Fruit fly (Drosophila melanogaster) whole organism, embryonic: Measurements from ENCODE around the gene CG12289.

Experiments used
- Ada2b ChIP-seq: fragments of 200-800 bp; sonication (Bioruptor generic); IDR thresholded peaks from 2 replicates; pipeline ENCODE4 v1.3.6; 2022; ENCODE audit warnings: missing biosample characterization, missing genetic modification characterization
- Atf6 ChIP-seq: fragments of 200-800 bp; sonication (Bioruptor generic); IDR thresholded peaks from 2 replicates; pipeline ENCODE4 v1.3.6; 2022; ENCODE audit warnings: missing biosample characterization, missing genetic modification characterization
- Bdp1 ChIP-seq: fragments of 200-800 bp; sonication (Bioruptor generic); optimal IDR thresholded peaks from 3 replicates; lab custom pipeline; 2016; ENCODE audit warnings: missing biosample characterization, missing genetic modification characterization
- CG11504 ChIP-seq: fragments of 200-800 bp; sonication (Bioruptor generic); optimal IDR thresholded peaks from 3 replicates; lab custom pipeline; 2019; ENCODE audit warnings: missing biosample characterization, mild to moderate bottlenecking, missing genetic modification characterization, moderate library complexity
- CG12071 ChIP-seq: fragments of 200-800 bp; sonication (Bioruptor generic); optimal IDR thresholded peaks from 3 replicates; lab custom pipeline; 2018; ENCODE audit warnings: missing biosample characterization, mild to moderate bottlenecking, missing genetic modification characterization
- CG12236 ChIP-seq: fragments of 200-800 bp; sonication (Bioruptor generic); optimal IDR thresholded peaks from 2 replicates; lab custom pipeline; 2016; ENCODE audit warnings: missing biosample characterization, missing genetic modification characterization
- CG12659 ChIP-seq: fragments of 200-800 bp; sonication (Bioruptor generic); optimal IDR thresholded peaks from 3 replicates; lab custom pipeline; 2017; ENCODE audit warnings: mild to moderate bottlenecking, missing biosample characterization, missing genetic modification reagents, missing genetic modification characterization
- CG13624 ChIP-seq: fragments of 200-800 bp; sonication (Bioruptor generic); optimal IDR thresholded peaks from 2 replicates; lab custom pipeline; 2016; ENCODE audit warnings: missing biosample characterization, missing genetic modification characterization
- CG16813 ChIP-seq: fragments of 200-800 bp; sonication (Bioruptor generic); IDR thresholded peaks from 3 replicates; pipeline ENCODE4 v1.3.6; 2022; ENCODE audit warnings: missing biosample characterization, missing genetic modification characterization; ENCODE audit not compliant: partially characterized antibody
- CG16863 ChIP-seq: fragments of 200-800 bp; sonication (Bioruptor generic); optimal IDR thresholded peaks from 3 replicates; lab custom pipeline; 2016; ENCODE audit warnings: missing biosample characterization, missing genetic modification characterization
- CG18011 ChIP-seq: fragments of 200-800 bp; sonication (Bioruptor generic); optimal IDR thresholded peaks from 2 replicates; lab custom pipeline; 2017; ENCODE audit warnings: missing biosample characterization, missing genetic modification characterization, mild to moderate bottlenecking, moderate library complexity, missing genotype
- CG2678 ChIP-seq: fragments of 200-800 bp; sonication (Bioruptor generic); optimal IDR thresholded peaks from 3 replicates; lab custom pipeline; 2019; ENCODE audit warnings: missing biosample characterization, mild to moderate bottlenecking, missing genetic modification characterization, moderate library complexity
- CG2875 ChIP-seq: fragments of 200-800 bp; sonication (Bioruptor generic); optimal IDR thresholded peaks from 2 replicates; lab custom pipeline; 2017; ENCODE audit warnings: missing biosample characterization, mild to moderate bottlenecking, missing genetic modification characterization, missing genetic modification reagents
- CG2889 ChIP-seq: fragments of 200-800 bp; sonication (Bioruptor generic); IDR thresholded peaks from 3 replicates; pipeline ENCODE4 v1.3.6; 2022; ENCODE audit warnings: missing biosample characterization, missing genetic modification characterization
- CG32532 ChIP-seq: fragments of 200-800 bp; sonication (Bioruptor generic); IDR thresholded peaks from 2 replicates; pipeline ENCODE4 v1.3.6; 2022; ENCODE audit warnings: missing biosample characterization, missing genetic modification characterization
- CG4707 ChIP-seq: fragments of 200-800 bp; sonication (Bioruptor generic); optimal IDR thresholded peaks from 2 replicates; lab custom pipeline; 2018; ENCODE audit warnings: missing biosample characterization, mild to moderate bottlenecking, missing genetic modification characterization, moderate library complexity
- CG6272 ChIP-seq: fragments of 200-800 bp; sonication (Bioruptor generic); IDR thresholded peaks from 2 replicates; pipeline ENCODE4 v1.3.6; 2022; ENCODE audit warnings: missing biosample characterization, missing genetic modification characterization
- CG7357 ChIP-seq: fragments of 200-800 bp; sonication (Bioruptor generic); IDR thresholded peaks from 3 replicates; pipeline ENCODE4 v1.3.6; 2022; ENCODE audit warnings: missing biosample characterization, missing genetic modification characterization
- CG7556 ChIP-seq: fragments of 200-800 bp; sonication (Bioruptor generic); optimal IDR thresholded peaks from 2 replicates; lab custom pipeline; 2017; ENCODE audit warnings: missing biosample characterization, mild to moderate bottlenecking, missing genetic modification characterization
- CG8290 ChIP-seq, 3 experiments: fragments of 200-800 bp; sonication (Bioruptor generic); optimal IDR thresholded peaks; 2 replicates each; lab custom pipeline; 2016 to 2019; ENCODE audit warnings: missing biosample characterization in 3 of 3, missing genetic modification characterization in 3 of 3, mild to moderate bottlenecking in 2 of 3, moderate library complexity in 1 of 3
- CG8359 ChIP-seq: fragments of 200-800 bp; sonication (Bioruptor generic); optimal IDR thresholded peaks from 2 replicates; lab custom pipeline; 2017; ENCODE audit warnings: missing biosample characterization, mild to moderate bottlenecking, missing genetic modification characterization, borderline replicate concordance
- Dad ChIP-seq: fragments of 200-800 bp; sonication (Bioruptor generic); optimal IDR thresholded peaks from 3 replicates; lab custom pipeline; 2016; ENCODE audit warnings: missing biosample characterization, missing genetic modification characterization
- Dek ChIP-seq: fragments of 200-800 bp; sonication (Bioruptor generic); optimal IDR thresholded peaks from 3 replicates; lab custom pipeline; 2019; ENCODE audit warnings: missing biosample characterization, mild to moderate bottlenecking, missing genetic modification characterization, moderate library complexity
- Dip2 ChIP-seq: fragments of 200-800 bp; sonication (Bioruptor generic); IDR thresholded peaks from 2 replicates; pipeline ENCODE4 v1.3.6; 2022; ENCODE audit warnings: missing biosample characterization, missing genetic modification characterization
- Fer3 ChIP-seq: fragments of 200-800 bp; sonication (Bioruptor generic); optimal IDR thresholded peaks from 2 replicates; lab custom pipeline; 2018; ENCODE audit warnings: missing biosample characterization, mild to moderate bottlenecking, missing genetic modification characterization, moderate library complexity
- Hey ChIP-seq: fragments of 200-800 bp; sonication (Bioruptor generic); optimal IDR thresholded peaks from 3 replicates; lab custom pipeline; 2018; ENCODE audit warnings: missing biosample characterization, mild to moderate bottlenecking, missing genetic modification characterization
- HmgZ ChIP-seq: fragments of 200-800 bp; sonication (Bioruptor generic); optimal IDR thresholded peaks from 2 replicates; lab custom pipeline; 2018; ENCODE audit warnings: missing biosample characterization, mild to moderate bottlenecking, missing genetic modification characterization
- MBD-R2 ChIP-seq: fragments of 200-800 bp; sonication (Bioruptor generic); IDR thresholded peaks from 2 replicates; pipeline ENCODE4 v1.3.6; 2022; ENCODE audit warnings: missing biosample characterization, missing genetic modification characterization
- MESR4 ChIP-seq: fragments of 200-800 bp; sonication (Bioruptor generic); optimal IDR thresholded peaks from 2 replicates; lab custom pipeline; 2018; ENCODE audit warnings: missing biosample characterization, mild to moderate bottlenecking, missing genetic modification characterization, moderate library complexity
- Rfx ChIP-seq: fragments of 200-800 bp; sonication (Bioruptor generic); IDR thresholded peaks from 2 replicates; pipeline ENCODE4 v1.3.6; 2022; ENCODE audit warnings: missing biosample characterization, missing genetic modification characterization
- Taf1 ChIP-seq: fragments of 200-800 bp; sonication (Bioruptor generic); IDR thresholded peaks from 2 replicates; pipeline ENCODE4 v1.3.6; 2022; ENCODE audit warnings: missing biosample characterization, missing genetic modification characterization
- Xrp1 ChIP-seq: fragments of 200-800 bp; sonication (Bioruptor generic); IDR thresholded peaks from 2 replicates; pipeline ENCODE4 v1.3.6; 2022; ENCODE audit warnings: missing biosample characterization, missing genetic modification characterization
- al ChIP-seq: fragments of 200-800 bp; sonication (Bioruptor generic); IDR thresholded peaks from 2 replicates; pipeline ENCODE4 v1.3.6; 2022; ENCODE audit warnings: missing biosample characterization, missing genetic modification characterization
- ara ChIP-seq: fragments of 200-800 bp; sonication (Bioruptor generic); IDR thresholded peaks from 2 replicates; pipeline ENCODE4 v1.3.6; 2022; ENCODE audit warnings: missing biosample characterization, missing genetic modification characterization
- btn ChIP-seq: fragments of 200-800 bp; sonication (Bioruptor generic); optimal IDR thresholded peaks from 2 replicates; lab custom pipeline; 2016; ENCODE audit warnings: missing biosample characterization, missing genetic modification characterization
- cad ChIP-seq: fragments of >200 bp; optimal IDR thresholded peaks from 2 replicates; lab custom pipeline; 2017; ENCODE audit warnings: missing biosample characterization, missing genetic modification characterization
- cato ChIP-seq: fragments of 200-800 bp; sonication (Bioruptor generic); optimal IDR thresholded peaks from 2 replicates; lab custom pipeline; 2016; ENCODE audit warnings: missing biosample characterization, missing genetic modification characterization, borderline replicate concordance
- chm ChIP-seq: fragments of 200-800 bp; sonication (Bioruptor generic); IDR thresholded peaks from 2 replicates; pipeline ENCODE4 v1.3.6; 2022; ENCODE audit warnings: missing biosample characterization, missing genetic modification characterization
- dan ChIP-seq: fragments of 200-800 bp; sonication (Bioruptor generic); IDR thresholded peaks from 2 replicates; pipeline ENCODE4 v1.3.6; 2022; ENCODE audit warnings: missing biosample characterization, missing genetic modification characterization
- dimm ChIP-seq: fragments of 200-800 bp; sonication (Bioruptor generic); IDR thresholded peaks from 2 replicates; pipeline ENCODE4 v1.3.6; 2022; ENCODE audit warnings: missing biosample characterization, missing genetic modification characterization
- ems ChIP-seq: fragments of 200-800 bp; sonication (Bioruptor generic); optimal IDR thresholded peaks from 3 replicates; lab custom pipeline; 2016; ENCODE audit warnings: missing biosample characterization, missing genetic modification characterization
- esg ChIP-seq: fragments of 200-800 bp; sonication (Bioruptor generic); conservative IDR thresholded peaks from 2 replicates; pipeline ENCODE4 v1.3.6; 2022; ENCODE audit warnings: missing biosample characterization, missing genetic modification characterization
- hb ChIP-seq: fragments of 200-800 bp; sonication (Bioruptor generic); IDR thresholded peaks from 3 replicates; pipeline ENCODE4 v1.3.6; 2022; ENCODE audit warnings: missing biosample characterization, missing genetic modification characterization; ENCODE audit not compliant: partially characterized antibody
- ken ChIP-seq: fragments of 200-800 bp; sonication (Bioruptor generic); IDR thresholded peaks from 3 replicates; pipeline ENCODE4 v1.3.6; 2022; ENCODE audit warnings: missing biosample characterization, missing genetic modification characterization
- oc ChIP-seq: fragments of 200-800 bp; sonication (Bioruptor generic); optimal IDR thresholded peaks from 2 replicates; lab custom pipeline; 2018; ENCODE audit warnings: missing biosample characterization, mild to moderate bottlenecking, missing genetic modification characterization, moderate library complexity
- pros ChIP-seq: fragments of 200-800 bp; sonication (Bioruptor generic); optimal IDR thresholded peaks from 3 replicates; lab custom pipeline; 2019; ENCODE audit warnings: missing biosample characterization, mild to moderate bottlenecking, missing genetic modification characterization, moderate library complexity
- sna ChIP-seq: fragments of 200-800 bp; sonication (Bioruptor generic); IDR thresholded peaks from 2 replicates; pipeline ENCODE4 v1.3.6; 2022; ENCODE audit warnings: missing biosample characterization, missing genetic modification characterization; ENCODE audit not compliant: partially characterized antibody
- sqz ChIP-seq: fragments of 200-800 bp; sonication (Bioruptor generic); optimal IDR thresholded peaks from 3 replicates; lab custom pipeline; 2018; ENCODE audit warnings: missing biosample characterization, mild to moderate bottlenecking, missing genetic modification characterization
- stwl ChIP-seq: fragments of 200-800 bp; sonication (Bioruptor generic); optimal IDR thresholded peaks from 3 replicates; lab custom pipeline; 2018; ENCODE audit warnings: missing biosample characterization, mild to moderate bottlenecking, missing genetic modification characterization, moderate library complexity
- sug ChIP-seq: fragments of 200-800 bp; optimal IDR thresholded peaks from 2 replicates; lab custom pipeline; 2019; ENCODE audit warnings: missing biosample characterization, mild to moderate bottlenecking, missing genetic modification characterization, moderate library complexity
- vnd ChIP-seq: fragments of 200-800 bp; sonication (Bioruptor generic); IDR thresholded peaks from 3 replicates; pipeline ENCODE4 v1.3.6; 2022; ENCODE audit warnings: missing biosample characterization, missing genetic modification characterization; ENCODE audit not compliant: partially characterized antibody
- zf30C ChIP-seq: fragments of 200-800 bp; sonication (Bioruptor generic); optimal IDR thresholded peaks from 3 replicates; lab custom pipeline; 2018; ENCODE audit warnings: missing biosample characterization, mild to moderate bottlenecking, missing genetic modification characterization

CG12289 gene

dm6 chr3L:11420976-11421375, 37.3 kb downstream of the CG12289 start (continued):
- no peak for TF ChIP-seq Dad (GFP tag; lab: Kevin White, UChicago)
- no peak for TF ChIP-seq Dip2 (GFP tag; lab: Robert Waterston, UW)
- TF ChIP-seq CG8290 (GFP tag; optimal IDR thresholded peaks at IDR 0.05; lab: Kevin White, UChicago) = no peak
- TF ChIP-seq CG8290 (tag; optimal IDR thresholded peaks at IDR 0.05; lab: Kevin White, UChicago) = peak in 1 of 2 experiments; percentile 29
- peak; percentile 5; the same call in 1 of the 2 replicates for TF ChIP-seq Xrp1 (GFP tag; lab: Robert Waterston, UW)
- no peak for TF ChIP-seq Atf6 (GFP tag; lab: Robert Waterston, UW)
- no peak for TF ChIP-seq CG8359 (GFP tag; lab: Kevin White, UChicago)
- no peak for TF ChIP-seq CG6272
- no peak for TF ChIP-seq dan (GFP tag; lab: Robert Waterston, UW)
- TF ChIP-seq vnd (GFP tag; lab: Robert Waterston, UW) = no peak
- no peak for TF ChIP-seq zf30C (GFP tag; lab: Kevin White, UChicago)
- no peak for TF ChIP-seq CG2889 (GFP tag; lab: Robert Waterston, UW)
- peak; percentile 68 for TF ChIP-seq sqz (GFP tag; lab: Kevin White, UChicago)
- peak; percentile 10; the same call in 1 of the 2 replicates for TF ChIP-seq ara
- TF ChIP-seq stwl = no peak
- TF ChIP-seq CG2678 (tag; lab: Kevin White, UChicago) = peak; percentile 20
- TF ChIP-seq al (GFP tag; lab: Robert Waterston, UW) = no peak
- TF ChIP-seq CG16813 (GFP tag; lab: Robert Waterston, UW) = no peak
- no peak for TF ChIP-seq CG7556 (GFP tag; lab: Kevin White, UChicago)
- no peak for TF ChIP-seq Ada2b (GFP tag; lab: Robert Waterston, UW)
- TF ChIP-seq MBD-R2 (GFP tag; lab: Robert Waterston, UW) = peak; percentile 15; the same call in 1 of the 2 replicates
- TF ChIP-seq CG11504 (tag; lab: Kevin White, UChicago) = no peak
- TF ChIP-seq Hey (tag; lab: Kevin White, UChicago) = peak; percentile 62
- 0 out of 2 replicates have a peak, but pooled peaks have one; percentile 9 for TF ChIP-seq chm
- no peak for TF ChIP-seq Fer3 (tag; lab: Kevin White, UChicago)
- TF ChIP-seq Bdp1 (GFP tag; lab: Kevin White, UChicago) = no peak
- TF ChIP-seq CG7357 (GFP tag; lab: Robert Waterston, UW) = no peak
- TF ChIP-seq CG16863 (GFP tag; lab: Kevin White, UChicago) = no peak
- TF ChIP-seq sna = no peak
- TF ChIP-seq CG12236 (GFP tag; lab: Kevin White, UChicago) = no peak
- peak; percentile 42 for TF ChIP-seq pros (GFP tag; lab: Kevin White, UChicago)
- TF ChIP-seq CG4707 = no peak
- TF ChIP-seq CG12659 = no peak
- 0 out of 3 replicates have a peak, but pooled peaks have one; percentile 32 for TF ChIP-seq ken
- no peak for TF ChIP-seq ems
- no peak for TF ChIP-seq CG2875
- no peak for TF ChIP-seq esg
- no peak for TF ChIP-seq hb
- no peak; the same call in 1 of the 2 replicates for TF ChIP-seq Rfx (GFP tag; lab: Robert Waterston, UW)
- TF ChIP-seq cad (GFP tag; lab: Kevin White, UChicago) = no peak
- TF ChIP-seq, all 482 proteins: peak for 21

DNA sequence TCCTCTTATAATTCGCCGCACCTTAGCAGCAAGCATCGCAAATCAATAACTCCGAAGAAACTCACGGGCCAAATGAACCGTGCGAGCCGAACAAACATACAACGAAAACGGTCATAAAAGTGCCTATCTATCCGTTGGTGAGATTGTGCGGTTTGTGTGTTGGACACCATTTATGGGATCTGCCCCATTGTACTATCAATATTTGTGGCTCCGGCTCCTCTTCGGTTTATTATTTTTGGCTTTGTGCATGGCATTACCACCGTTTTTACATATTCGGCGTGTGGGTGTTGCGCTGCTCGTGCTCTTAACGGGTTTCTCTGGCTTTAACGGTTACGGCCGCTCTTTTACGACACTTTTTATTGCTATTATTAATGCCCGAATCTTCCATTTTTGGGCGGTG, 38.9 kb downstream of the CG12289 start:
- TF ChIP-seq oc (tag; lab: Kevin White, UChicago) (peak; percentile 91), btn (GFP tag; lab: Kevin White, UChicago) (no peak), CG12071 (no peak), chm (no peak), CG4707 (peak; percentile 10), dimm (GFP tag; lab: Robert Waterston, UW) (no peak), CG12659 (no peak), sug (tag; lab: Kevin White, UChicago) (peak; percentile 46), HmgZ (tag; lab: Kevin White, UChicago) (no peak), CG18011 (GFP tag; lab: Kevin White, UChicago) (no peak), Dek (tag; lab: Kevin White, UChicago) (no peak), CG32532 (GFP tag; lab: Robert Waterston, UW) (peak; percentile 26; the same call in 1 of the 2 replicates), cato (GFP tag; lab: Kevin White, UChicago) (no peak), CG13624 (no peak), MESR4 (GFP tag; lab: Kevin White, UChicago) (no peak), Taf1 (no peak)
